Fruit fly (Drosophila melanogaster) whole organism, embryonic: ENCODE results near the gene Nab2.

Experiments used
- Adf1 ChIP-seq: fragments of 200-800 bp; sonication (Bioruptor generic); IDR thresholded peaks from 2 replicates; pipeline ENCODE4 v1.3.6; 2022; ENCODE audit warnings: missing biosample characterization, missing genetic modification characterization
- Bgb ChIP-seq: fragments of 200-800 bp; sonication (Bioruptor generic); IDR thresholded peaks from 2 replicates; pipeline ENCODE4 v1.3.6; 2022; ENCODE audit warnings: missing biosample characterization, missing genetic modification characterization; ENCODE audit not compliant: partially characterized antibody
- Bteb2 ChIP-seq: fragments of 200-800 bp; sonication (Bioruptor generic); optimal IDR thresholded peaks from 2 replicates; lab custom pipeline; 2016; ENCODE audit warnings: missing biosample characterization, missing genetic modification characterization
- CG10366 ChIP-seq: fragments of 200-800 bp; sonication (Bioruptor generic); IDR thresholded peaks from 2 replicates; pipeline ENCODE4 v1.3.6; 2022; ENCODE audit warnings: missing biosample characterization, missing genetic modification characterization
- CG10543 ChIP-seq: fragments of 200-800 bp; sonication (Bioruptor generic); optimal IDR thresholded peaks from 3 replicates; lab custom pipeline; 2017; ENCODE audit warnings: missing biosample characterization, mild to moderate bottlenecking, missing genetic modification characterization, moderate library complexity
- CG12236 ChIP-seq: fragments of 200-800 bp; sonication (Bioruptor generic); optimal IDR thresholded peaks from 2 replicates; lab custom pipeline; 2016; ENCODE audit warnings: missing biosample characterization, missing genetic modification characterization
- CG12299 ChIP-seq: fragments of 200-800 bp; sonication (Bioruptor generic); optimal IDR thresholded peaks from 2 replicates; lab custom pipeline; 2018; ENCODE audit warnings: missing biosample characterization, mild to moderate bottlenecking, missing genetic modification characterization
- CG12391 ChIP-seq: fragments of 200-800 bp; sonication (Bioruptor generic); optimal IDR thresholded peaks from 3 replicates; lab custom pipeline; 2018; ENCODE audit warnings: missing biosample characterization, mild to moderate bottlenecking, missing genetic modification characterization, moderate library complexity
- CG13424 ChIP-seq: fragments of 200-800 bp; sonication (Bioruptor generic); optimal IDR thresholded peaks from 2 replicates; lab custom pipeline; 2019; ENCODE audit warnings: missing biosample characterization, mild to moderate bottlenecking, missing genetic modification characterization, moderate library complexity
- CG14050 ChIP-seq: fragments of 200-800 bp; sonication (Bioruptor generic); IDR thresholded peaks from 3 replicates; pipeline ENCODE4 v1.3.6; 2022; ENCODE audit warnings: missing biosample characterization, missing genetic modification characterization
- CG17802 ChIP-seq: fragments of 200-800 bp; sonication (Bioruptor generic); optimal IDR thresholded peaks from 2 replicates; lab custom pipeline; 2018; ENCODE audit warnings: missing biosample characterization, mild to moderate bottlenecking, missing genetic modification characterization, moderate library complexity
- CG18599 ChIP-seq: fragments of 200-800 bp; sonication (Bioruptor generic); optimal IDR thresholded peaks from 3 replicates; lab custom pipeline; 2017; ENCODE audit warnings: missing biosample characterization, missing genetic modification characterization, mild to moderate bottlenecking, moderate library complexity, missing genetic modification reagents
- CG30020 ChIP-seq: fragments of 200-800 bp; optimal IDR thresholded peaks from 2 replicates; lab custom pipeline; 2019; ENCODE audit warnings: missing biosample characterization, mild to moderate bottlenecking, missing genetic modification characterization, moderate library complexity
- CG32767 ChIP-seq: fragments of 200-800 bp; sonication (Bioruptor generic); IDR thresholded peaks from 2 replicates; pipeline ENCODE4 v1.3.6; 2022; ENCODE audit warnings: missing biosample characterization, missing genetic modification characterization
- CG3407 ChIP-seq: fragments of 200-800 bp; sonication (Bioruptor generic); optimal IDR thresholded peaks from 2 replicates; lab custom pipeline; 2018; ENCODE audit warnings: missing biosample characterization, mild to moderate bottlenecking, missing genetic modification characterization
- CG3847 ChIP-seq: fragments of 200-800 bp; sonication (Bioruptor generic); IDR thresholded peaks from 2 replicates; pipeline ENCODE4 v1.3.6; 2022; ENCODE audit warnings: missing biosample characterization, missing genetic modification characterization
- CG4854 ChIP-seq: fragments of 200-800 bp; sonication (Bioruptor generic); optimal IDR thresholded peaks from 2 replicates; lab custom pipeline; 2016; ENCODE audit warnings: missing biosample characterization, missing genetic modification characterization, inconsistent platforms
- CG7963 ChIP-seq: fragments of 200-800 bp; sonication (Bioruptor generic); IDR thresholded peaks from 3 replicates; pipeline ENCODE4 v1.3.6; 2022; ENCODE audit warnings: missing biosample characterization, missing genetic modification characterization; ENCODE audit not compliant: partially characterized antibody
- CG9817 ChIP-seq: fragments of 200-800 bp; sonication (Bioruptor generic); optimal IDR thresholded peaks from 2 replicates; lab custom pipeline; 2018; ENCODE audit warnings: missing biosample characterization, mild to moderate bottlenecking, missing genetic modification characterization, moderate library complexity
- CTCF ChIP-seq: fragments of 200-800 bp; sonication (Bioruptor generic); optimal IDR thresholded peaks from 2 replicates; lab custom pipeline; 2017; ENCODE audit warnings: missing biosample characterization, mild to moderate bottlenecking, missing genetic modification characterization, moderate library complexity
- ERR ChIP-seq: fragments of 200-800 bp; sonication (Bioruptor generic); optimal IDR thresholded peaks from 2 replicates; lab custom pipeline; 2016; ENCODE audit warnings: missing biosample characterization, missing genetic modification characterization
- Lim3 ChIP-seq: fragments of 200-800 bp; sonication (Bioruptor generic); IDR thresholded peaks from 2 replicates; pipeline ENCODE4 v1.3.6; 2022; ENCODE audit warnings: missing biosample characterization, missing genetic modification characterization
- NC2α ChIP-seq: fragments of 200-800 bp; sonication (Bioruptor generic); optimal IDR thresholded peaks from 2 replicates; lab custom pipeline; 2016; ENCODE audit warnings: missing biosample characterization, missing genetic modification characterization
- Nf-YA ChIP-seq: fragments of 200-800 bp; sonication (Bioruptor generic); IDR thresholded peaks from 2 replicates; pipeline ENCODE4 v1.3.6; 2022; ENCODE audit warnings: missing biosample characterization, missing genetic modification characterization
- Sry-δ ChIP-seq: fragments of 200-800 bp; sonication (Bioruptor generic); optimal IDR thresholded peaks from 2 replicates; lab custom pipeline; 2016; ENCODE audit warnings: missing biosample characterization, missing genetic modification characterization
- Trl ChIP-seq, 3 experiments: fragments of >200 bp in 2 of 3; fragments of 200-800 bp in 1 of 3; sonication (Bioruptor generic) in 1 of 3; optimal IDR thresholded peaks; 2 replicates in 1 of 3; 3 replicates in 2 of 3; lab custom pipeline; 2016 to 2017; ENCODE audit warnings: missing biosample characterization in 1 of 3, missing genetic modification characterization in 1 of 3
- YL-1 ChIP-seq: fragments of 200-800 bp; sonication (Bioruptor generic); optimal IDR thresholded peaks from 3 replicates; lab custom pipeline; 2017; ENCODE audit warnings: missing biosample characterization, mild to moderate bottlenecking, missing genetic modification characterization
- bab2 ChIP-seq: fragments of 200-800 bp; sonication (Bioruptor generic); optimal IDR thresholded peaks from 2 replicates; lab custom pipeline; 2016; ENCODE audit warnings: missing biosample characterization, missing genetic modification characterization
- cas ChIP-seq: fragments of 200-800 bp; sonication (Bioruptor generic); IDR thresholded peaks from 2 replicates; pipeline ENCODE4 v1.3.6; 2022; ENCODE audit warnings: missing biosample characterization, missing genetic modification characterization
- da ChIP-seq: fragments of 200-800 bp; sonication (Bioruptor generic); optimal IDR thresholded peaks from 2 replicates; lab custom pipeline; 2016; ENCODE audit warnings: missing biosample characterization, missing genetic modification characterization
- danr ChIP-seq: fragments of 200-800 bp; sonication (Bioruptor generic); IDR thresholded peaks from 2 replicates; pipeline ENCODE4 v1.3.6; 2022; ENCODE audit warnings: missing biosample characterization, missing genetic modification characterization
- dati ChIP-seq: fragments of 200-800 bp; sonication (Bioruptor generic); IDR thresholded peaks from 2 replicates; pipeline ENCODE4 v1.3.6; 2022; ENCODE audit warnings: missing biosample characterization, missing genetic modification characterization
- fd96Cb ChIP-seq: fragments of 200-800 bp; sonication (Bioruptor generic); optimal IDR thresholded peaks from 2 replicates; lab custom pipeline; 2018; ENCODE audit warnings: missing biosample characterization, mild to moderate bottlenecking, missing genetic modification characterization, moderate library complexity
- gcm ChIP-seq: fragments of 200-800 bp; sonication (Bioruptor generic); optimal IDR thresholded peaks from 2 replicates; lab custom pipeline; 2019; ENCODE audit warnings: missing biosample characterization, mild to moderate bottlenecking, missing genetic modification characterization, moderate library complexity
- gro ChIP-seq: fragments of 200-800 bp; sonication (Bioruptor generic); optimal IDR thresholded peaks from 2 replicates; lab custom pipeline; 2016; ENCODE audit warnings: missing biosample characterization, missing genetic modification characterization
- hbn ChIP-seq: fragments of 200-800 bp; sonication (Bioruptor generic); IDR thresholded peaks from 2 replicates; pipeline ENCODE4 v1.3.6; 2022; ENCODE audit warnings: missing biosample characterization, missing genetic modification characterization; ENCODE audit not compliant: partially characterized antibody
- jumu ChIP-seq: fragments of 200-800 bp; sonication (Bioruptor generic); optimal IDR thresholded peaks from 3 replicates; lab custom pipeline; 2016; ENCODE audit warnings: missing biosample characterization, missing genetic modification characterization
- ken ChIP-seq: fragments of 200-800 bp; sonication (Bioruptor generic); IDR thresholded peaks from 3 replicates; pipeline ENCODE4 v1.3.6; 2022; ENCODE audit warnings: missing biosample characterization, missing genetic modification characterization
- klu ChIP-seq: fragments of 200-800 bp; sonication (Bioruptor generic); IDR thresholded peaks from 2 replicates; pipeline ENCODE4 v1.3.6; 2022; ENCODE audit warnings: missing biosample characterization, missing genetic modification characterization
- lmd ChIP-seq: fragments of 200-800 bp; sonication (Bioruptor generic); IDR thresholded peaks from 2 replicates; pipeline ENCODE4 v1.3.6; 2022; ENCODE audit warnings: missing biosample characterization, missing genetic modification characterization
- lov ChIP-seq, 2 experiments: fragments of 200-800 bp in 1 of 2; fragments of >200 bp in 1 of 2; sonication (Bioruptor generic) in 1 of 2; IDR thresholded peaks in 1 of 2; optimal IDR thresholded peaks in 1 of 2; 2 replicates in 1 of 2; 3 replicates in 1 of 2; pipeline versions ENCODE4 v1.3.6 to Lab custom; 2017 to 2022; ENCODE audit warnings: missing biosample characterization in 1 of 2, missing genetic modification characterization in 1 of 2
- peb ChIP-seq: fragments of 200-800 bp; sonication (Bioruptor generic); IDR thresholded peaks from 2 replicates; pipeline ENCODE4 v1.3.6; 2022; ENCODE audit warnings: missing biosample characterization, missing genetic modification characterization
- sim ChIP-seq: fragments of 200-800 bp; sonication (Bioruptor generic); IDR thresholded peaks from 2 replicates; pipeline ENCODE4 v1.3.6; 2022; ENCODE audit warnings: missing biosample characterization, missing genetic modification characterization
- vnd ChIP-seq: fragments of 200-800 bp; sonication (Bioruptor generic); IDR thresholded peaks from 3 replicates; pipeline ENCODE4 v1.3.6; 2022; ENCODE audit warnings: missing biosample characterization, missing genetic modification characterization; ENCODE audit not compliant: partially characterized antibody

The Nab2 gene

DNA sequence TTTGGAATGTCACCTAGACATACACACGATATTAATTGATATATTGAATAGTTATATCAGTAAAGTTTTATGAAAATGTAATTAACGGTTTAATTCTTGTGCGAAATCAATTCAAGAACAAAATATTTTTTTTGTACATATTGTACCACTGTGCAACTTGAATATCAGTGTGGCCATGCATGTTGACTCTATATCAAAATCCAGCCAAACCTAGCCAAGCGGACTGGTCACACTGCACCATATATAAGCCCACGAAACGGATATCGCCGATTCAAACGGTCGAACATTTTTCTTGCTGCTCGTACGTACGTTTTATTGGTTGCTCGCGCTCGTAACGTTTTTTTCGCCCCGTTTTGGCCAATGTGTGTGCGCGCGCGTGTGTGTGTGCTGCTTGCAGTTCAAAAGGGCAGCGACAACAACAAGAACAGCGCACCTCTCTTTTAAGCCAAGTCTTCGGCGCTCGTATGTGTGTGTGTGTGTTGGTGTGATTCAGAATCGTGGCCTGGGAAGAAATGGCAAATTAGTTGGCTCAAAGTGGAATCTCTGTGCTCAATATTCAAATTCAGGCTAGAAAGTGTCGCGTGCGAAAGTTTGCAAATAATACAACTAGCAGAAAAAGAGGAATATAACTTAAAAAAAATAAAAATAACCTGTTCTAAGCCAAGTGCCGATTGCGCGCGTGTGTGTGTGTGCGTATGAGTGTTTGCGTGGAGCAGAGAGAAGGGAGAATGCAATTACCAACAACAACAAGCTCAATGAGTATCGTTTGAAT, 23.2 kb downstream of the Nab2 start, which contains the start of gene crb (continued):
- peak; percentile 37; the same call in 1 of the 2 replicates for TF ChIP-seq lmd (GFP tag; lab: Robert Waterston, UW)
- TF ChIP-seq YL-1 (GFP tag; lab: Kevin White, UChicago), result peak; percentile 7
- TF ChIP-seq CG14050 (GFP tag; lab: Robert Waterston, UW), result 0 out of 3 replicates have a peak, but pooled peaks have one; percentile 24
- TF ChIP-seq peb (GFP tag; lab: Robert Waterston, UW), result no peak
- peak; percentile 61 for TF ChIP-seq CG12391 (tag; lab: Kevin White, UChicago)
- TF ChIP-seq CG10366 (GFP tag; lab: Robert Waterston, UW), result no peak; the same call in 1 of the 2 replicates
- peak; percentile 47; the same call in 1 of the 2 replicates for TF ChIP-seq Nf-YA
- no peak for TF ChIP-seq CG9817
- TF ChIP-seq da (GFP tag; lab: Kevin White, UChicago), result no peak
- peak; percentile 35 for TF ChIP-seq CG13424 (tag; lab: Kevin White, UChicago)
- no peak for TF ChIP-seq Trl (optimal IDR thresholded peaks at IDR 0.05; lab: Kevin White, UChicago)
- TF ChIP-seq Trl (GFP tag; optimal IDR thresholded peaks at IDR 0.05; lab: Kevin White, UChicago), result peak; percentile 68
- no peak for TF ChIP-seq Lim3 (GFP tag; lab: Robert Waterston, UW)
- no peak for TF ChIP-seq lov (optimal IDR thresholded peaks at IDR 0.05; lab: Kevin White, UChicago)
- 0 out of 3 replicates have a peak, but pooled peaks have one; percentile 33 for TF ChIP-seq lov (GFP tag; IDR thresholded peaks at IDR 0.05; lab: Robert Waterston, UW)
- peak; percentile 41 for TF ChIP-seq gro
- TF ChIP-seq fd96Cb (tag; lab: Kevin White, UChicago), result no peak
- TF ChIP-seq CG3407 (GFP tag; lab: Kevin White, UChicago), result no peak
- 0 out of 2 replicates have a peak, but pooled peaks have one; percentile 20 for TF ChIP-seq sim (GFP tag; lab: Robert Waterston, UW)
- TF ChIP-seq jumu (GFP tag; lab: Kevin White, UChicago), result peak; percentile 18
- TF ChIP-seq CG10543 (GFP tag; lab: Kevin White, UChicago), result peak; percentile 72
- TF ChIP-seq danr, result no peak
- TF ChIP-seq CG12236 (GFP tag; lab: Kevin White, UChicago), result no peak
- TF ChIP-seq CG17802 (tag; lab: Kevin White, UChicago), result no peak
- TF ChIP-seq klu (GFP tag; lab: Robert Waterston, UW), result no peak
- TF ChIP-seq CG30020 (tag; lab: Kevin White, UChicago), result peak; percentile 13
- peak; percentile 64 for TF ChIP-seq CG12299 (tag; lab: Kevin White, UChicago)
- no peak for TF ChIP-seq cas
- peak; percentile 18 for TF ChIP-seq Sry-δ (GFP tag; lab: Kevin White, UChicago)
- peak; percentile 68 for TF ChIP-seq CG3847 (GFP tag; lab: Robert Waterston, UW)
- TF ChIP-seq ERR, result peak; percentile 35
- TF ChIP-seq gcm (GFP tag; lab: Kevin White, UChicago), result peak; percentile 45
- TF ChIP-seq CG32767, result no peak
- TF ChIP-seq vnd (GFP tag; lab: Robert Waterston, UW), result no peak
- TF ChIP-seq Bteb2, result peak; percentile 29
- TF ChIP-seq CG18599 (GFP tag; lab: Kevin White, UChicago), result peak; percentile 44
- peak; percentile 54; the same call in 1 of the 2 replicates for TF ChIP-seq Adf1 (GFP tag; lab: Robert Waterston, UW)
- TF ChIP-seq Bgb (GFP tag; lab: Robert Waterston, UW), result peak; percentile 74
- TF ChIP-seq bab2 (GFP tag; lab: Kevin White, UChicago), result no peak
- peak; percentile 58 for TF ChIP-seq NC2α (GFP tag; lab: Kevin White, UChicago)
- TF ChIP-seq dati (GFP tag; lab: Robert Waterston, UW), result no peak
- peak; percentile 37 for TF ChIP-seq hbn (GFP tag; lab: Robert Waterston, UW)
- TF ChIP-seq ken (GFP tag; lab: Robert Waterston, UW), result peak; percentile 7; the same call in 1 of the 3 replicates
- TF ChIP-seq CG7963 (GFP tag; lab: Robert Waterston, UW), result peak; percentile 42; the same call in 1 of the 3 replicates
- peak; percentile 13 for TF ChIP-seq CG4854 (GFP tag; lab: Kevin White, UChicago)
- TF ChIP-seq CTCF, result no peak
